Worm (Caenorhabditis elegans) whole organism, young adult: ENCODE data around the gene cyp-13A11.

ENCODE experiments used
- B0261.1 ChIP-seq: sonication (generic microtip); optimal IDR thresholded peaks from 2 replicates; lab custom pipeline; 2016; ENCODE audit warnings: mild to moderate bottlenecking, missing genetic modification characterization, moderate library complexity, missing compliant biosample characterization
- B0336.3 ChIP-seq: fragments of 200-800 bp; sonication (Bioruptor generic); IDR thresholded peaks from 2 replicates; pipeline ENCODE4 v1.3.6; 2022; ENCODE audit warnings: missing genetic modification characterization, missing compliant biosample characterization
- F33H1.4 ChIP-seq: fragments of 200-800 bp; sonication (Bioruptor generic); IDR thresholded peaks from 2 replicates; pipeline ENCODE4 v1.3.6; 2022; ENCODE audit warnings: missing genetic modification reagents, missing genetic modification characterization, missing compliant biosample characterization
- F57C9.4 ChIP-seq: sonication (generic microtip); optimal IDR thresholded peaks from 2 replicates; lab custom pipeline; 2017; ENCODE audit warnings: mild to moderate bottlenecking, missing genetic modification characterization, missing compliant biosample characterization
- Y53F4B.3 ChIP-seq: fragments of 200-800 bp; sonication (Bioruptor generic); IDR thresholded peaks from 2 replicates; pipeline ENCODE4 v1.3.6; 2022; ENCODE audit warnings: missing genetic modification reagents, missing genetic modification characterization, missing compliant biosample characterization
- Y53G8AR.9 ChIP-seq: fragments of 200-800 bp; sonication (Bioruptor generic); conservative IDR thresholded peaks from 2 replicates; pipeline ENCODE4 v1.3.6; 2022; ENCODE audit warnings: missing genetic modification reagents, missing genetic modification characterization, missing compliant biosample characterization
- Y56A3A.18 ChIP-seq: fragments of 200-800 bp; sonication (Bioruptor generic); IDR thresholded peaks from 2 replicates; pipeline ENCODE4 v1.3.6; 2022; ENCODE audit warnings: missing genetic modification reagents, missing genetic modification characterization, missing compliant biosample characterization
- Y67H2A.10 ChIP-seq: fragments of 200-800 bp; sonication (Bioruptor generic); conservative IDR thresholded peaks from 2 replicates; pipeline ENCODE4 v1.3.6; 2022; ENCODE audit warnings: missing genetic modification reagents, missing genetic modification characterization, missing compliant biosample characterization
- akir-1 ChIP-seq: fragments of 200-800 bp; sonication (Bioruptor generic); optimal IDR thresholded peaks from 2 replicates; lab custom pipeline; 2018; ENCODE audit warnings: mild to moderate bottlenecking, missing genetic modification characterization, moderate library complexity, missing compliant biosample characterization
- ama-1 ChIP-seq, 3 experiments: fragments of 150-350 bp in 1 of 3; sonication (generic microtip) in 2 of 3; optimal IDR thresholded peaks; 2 replicates each; lab custom pipeline; 2014 to 2018; ENCODE audit warnings: missing biosample characterization in 2 of 3, missing genetic modification characterization in 2 of 3, missing genetic modification reagents in 2 of 3
- attf-6 ChIP-seq: fragments of 200-800 bp; sonication (Bioruptor generic); IDR thresholded peaks from 2 replicates; pipeline ENCODE4 v1.3.6; 2022; ENCODE audit warnings: missing genetic modification reagents, missing genetic modification characterization, missing compliant biosample characterization
- bed-1 ChIP-seq: fragments of 200-800 bp; sonication (Bioruptor generic); IDR thresholded peaks from 2 replicates; pipeline ENCODE4 v1.3.6; 2022; ENCODE audit warnings: missing genetic modification reagents, missing genetic modification characterization, missing compliant biosample characterization
- cebp-1 ChIP-seq, 2 experiments: fragments of 200-800 bp in 1 of 2; sonication (Bioruptor generic) in 1 of 2; sonication (generic microtip) in 1 of 2; IDR thresholded peaks in 1 of 2; optimal IDR thresholded peaks in 1 of 2; 2 replicates each; pipeline versions ENCODE4 v1.3.6 to Lab custom; 2017 to 2022; ENCODE audit warnings: missing compliant biosample characterization in 2 of 2, missing genetic modification characterization in 2 of 2, mild to moderate bottlenecking in 1 of 2, missing genetic modification reagents in 1 of 2, moderate library complexity in 1 of 2
- ceh-100 ChIP-seq: fragments of 200-800 bp; sonication (Bioruptor generic); IDR thresholded peaks from 2 replicates; pipeline ENCODE4 v1.3.6; 2022; ENCODE audit warnings: missing genetic modification reagents, missing genetic modification characterization, missing compliant biosample characterization
- chd-7 ChIP-seq: sonication (generic microtip); optimal IDR thresholded peaks from 2 replicates; lab custom pipeline; 2016; ENCODE audit warnings: mild to moderate bottlenecking, missing genetic modification characterization, moderate library complexity, missing compliant biosample characterization
- dox-1 ChIP-seq: fragments of 200-800 bp; sonication (Bioruptor generic); IDR thresholded peaks from 2 replicates; pipeline ENCODE4 v1.3.6; 2022; ENCODE audit warnings: missing genetic modification reagents, missing genetic modification characterization, missing compliant biosample characterization
- efl-1 ChIP-seq: fragments of 150-350 bp; optimal IDR thresholded peaks from 2 replicates; lab custom pipeline; 2014; ENCODE audit warnings: missing biosample characterization, missing genetic modification reagents, missing genetic modification characterization
- egl-18 ChIP-seq: fragments of 200-800 bp; sonication (Bioruptor generic); IDR thresholded peaks from 2 replicates; pipeline ENCODE4 v1.3.6; 2022; ENCODE audit warnings: missing genetic modification reagents, missing genetic modification characterization, missing compliant biosample characterization
- ets-4 ChIP-seq: fragments of 200-800 bp; sonication (Bioruptor generic); optimal IDR thresholded peaks from 2 replicates; lab custom pipeline; 2018; ENCODE audit warnings: mild to moderate bottlenecking, missing genetic modification characterization, missing compliant biosample characterization
- him-1 ChIP-seq: sonication (generic microtip); optimal IDR thresholded peaks from 2 replicates; lab custom pipeline; 2016; ENCODE audit warnings: missing genotype, missing genetic modification reagents, missing genetic modification characterization, missing compliant biosample characterization
- hlh-12 ChIP-seq: sonication (generic microtip); optimal IDR thresholded peaks from 2 replicates; lab custom pipeline; 2016; ENCODE audit warnings: missing genetic modification characterization, missing compliant biosample characterization
- hlh-26 ChIP-seq: fragments of 200-800 bp; sonication (Bioruptor generic); conservative IDR thresholded peaks from 2 replicates; pipeline ENCODE4 v1.3.6; 2022; ENCODE audit warnings: missing genetic modification reagents, missing genetic modification characterization, missing compliant biosample characterization
- hmg-1.2 ChIP-seq: fragments of 200-800 bp; sonication (Bioruptor generic); IDR thresholded peaks from 2 replicates; pipeline ENCODE4 v1.3.6; 2022; ENCODE audit warnings: missing genetic modification reagents, missing genetic modification characterization, missing compliant biosample characterization
- hsf-1 ChIP-seq: fragments of 200-800 bp; sonication (Bioruptor generic); IDR thresholded peaks from 2 replicates; pipeline ENCODE4 v1.3.6; 2022; ENCODE audit warnings: missing genetic modification reagents, missing genetic modification characterization, missing compliant biosample characterization
- let-526 ChIP-seq: fragments of 200-800 bp; sonication (Bioruptor generic); IDR thresholded peaks from 2 replicates; pipeline ENCODE4 v1.3.6; 2022; ENCODE audit warnings: missing genetic modification reagents, missing genetic modification characterization, missing compliant biosample characterization
- lin-54 ChIP-seq: fragments of 200-800 bp; sonication (Bioruptor generic); optimal IDR thresholded peaks from 2 replicates; lab custom pipeline; 2018; ENCODE audit warnings: mild to moderate bottlenecking, missing genetic modification characterization, missing compliant biosample characterization
- madf-3 ChIP-seq: fragments of 200-800 bp; sonication (Bioruptor generic); IDR thresholded peaks from 2 replicates; pipeline ENCODE4 v1.3.6; 2022; ENCODE audit warnings: missing genetic modification reagents, missing genetic modification characterization, missing compliant biosample characterization
- madf-6 ChIP-seq: fragments of 200-800 bp; sonication (Bioruptor generic); IDR thresholded peaks from 2 replicates; pipeline ENCODE4 v1.3.6; 2022; ENCODE audit warnings: missing genetic modification reagents, missing genetic modification characterization, missing compliant biosample characterization
- madf-8 ChIP-seq: fragments of 200-800 bp; sonication (Bioruptor generic); conservative IDR thresholded peaks from 2 replicates; pipeline ENCODE4 v1.3.6; 2022; ENCODE audit warnings: missing genetic modification reagents, missing genetic modification characterization, missing compliant biosample characterization
- mcd-1 ChIP-seq: fragments of 200-800 bp; sonication (Bioruptor generic); IDR thresholded peaks from 2 replicates; pipeline ENCODE4 v1.3.6; 2022; ENCODE audit warnings: missing genetic modification reagents, missing genetic modification characterization, missing compliant biosample characterization
- mes-4 ChIP-seq: sonication (generic microtip); optimal IDR thresholded peaks from 2 replicates; lab custom pipeline; 2016; ENCODE audit warnings: missing genotype, missing genetic modification characterization, missing compliant biosample characterization
- mxl-1 ChIP-seq: sonication (generic microtip); optimal IDR thresholded peaks from 2 replicates; lab custom pipeline; 2016; ENCODE audit warnings: missing genetic modification characterization, missing compliant biosample characterization
- nhr-120 ChIP-seq: fragments of 200-800 bp; sonication (Bioruptor generic); IDR thresholded peaks from 2 replicates; pipeline ENCODE4 v1.3.6; 2022; ENCODE audit warnings: missing genetic modification characterization, missing compliant biosample characterization
- nhr-80 ChIP-seq: sonication (generic microtip); optimal IDR thresholded peaks from 2 replicates; lab custom pipeline; 2016; ENCODE audit warnings: missing genetic modification characterization, missing compliant biosample characterization
- pbrm-1 ChIP-seq: fragments of 200-800 bp; sonication (Bioruptor generic); IDR thresholded peaks from 2 replicates; pipeline ENCODE4 v1.3.6; 2022; ENCODE audit warnings: missing genetic modification reagents, missing genetic modification characterization, missing compliant biosample characterization
- rcor-1 ChIP-seq: fragments of 200-800 bp; sonication (Bioruptor generic); IDR thresholded peaks from 2 replicates; pipeline ENCODE4 v1.3.6; 2022; ENCODE audit warnings: missing genetic modification reagents, missing genetic modification characterization, missing compliant biosample characterization
- rpc-1 ChIP-seq, 2 experiments: fragments of 150-350 bp in 1 of 2; sonication (generic microtip) in 1 of 2; optimal IDR thresholded peaks; 2 replicates each; lab custom pipeline; 2014 to 2018; ENCODE audit warnings: missing biosample characterization in 1 of 2, missing genetic modification characterization in 1 of 2, missing genetic modification reagents in 1 of 2, missing genotype in 1 of 2
- sea-2 ChIP-seq: fragments of 200-800 bp; sonication (Bioruptor generic); IDR thresholded peaks from 2 replicates; pipeline ENCODE4 v1.3.6; 2022; ENCODE audit warnings: missing genetic modification characterization, missing compliant biosample characterization
- snpc-1.1 ChIP-seq: sonication (generic microtip); optimal IDR thresholded peaks from 2 replicates; lab custom pipeline; 2017; ENCODE audit warnings: missing genetic modification characterization, mild to moderate bottlenecking, missing compliant biosample characterization, antibody characterized with exemption, moderate library complexity, missing genotype, missing genetic modification reagents; ENCODE audit not compliant: insufficient read depth
- snpc-1.3 ChIP-seq: sonication (generic microtip); optimal IDR thresholded peaks from 2 replicates; lab custom pipeline; 2017; ENCODE audit warnings: missing genetic modification characterization, mild to moderate bottlenecking, missing compliant biosample characterization, antibody characterized with exemption, moderate library complexity, missing genotype, missing genetic modification reagents; ENCODE audit not compliant: insufficient read depth
- somi-1 ChIP-seq: fragments of 200-800 bp; sonication (Bioruptor generic); optimal IDR thresholded peaks from 2 replicates; lab custom pipeline; 2018; ENCODE audit warnings: mild to moderate bottlenecking, missing genetic modification characterization, missing compliant biosample characterization
- sptf-2 ChIP-seq: fragments of 200-800 bp; sonication (Bioruptor generic); optimal IDR thresholded peaks from 2 replicates; lab custom pipeline; 2018; ENCODE audit warnings: mild to moderate bottlenecking, missing genetic modification characterization, missing compliant biosample characterization
- tbp1 ChIP-seq: fragments of 200-800 bp; sonication (Bioruptor generic); optimal IDR thresholded peaks from 2 replicates; lab custom pipeline; 2018; ENCODE audit warnings: mild to moderate bottlenecking, missing genetic modification characterization, missing compliant biosample characterization
- xnd-1 ChIP-seq: sonication (generic microtip); optimal IDR thresholded peaks from 2 replicates; lab custom pipeline; 2016; ENCODE audit warnings: missing genotype, missing genetic modification reagents, missing genetic modification characterization, missing compliant biosample characterization
- ztf-22 ChIP-seq: fragments of 200-800 bp; sonication (Bioruptor generic); optimal IDR thresholded peaks from 2 replicates; lab custom pipeline; 2018; ENCODE audit warnings: mild to moderate bottlenecking, missing genetic modification characterization, moderate library complexity, missing compliant biosample characterization
- ztf-26 ChIP-seq: sonication (generic microtip); optimal IDR thresholded peaks from 2 replicates; lab custom pipeline; 2017; ENCODE audit warnings: missing genetic modification characterization, missing compliant biosample characterization
- ztf-28 ChIP-seq: fragments of 200-800 bp; sonication (Bioruptor generic); IDR thresholded peaks from 2 replicates; pipeline ENCODE4 v1.3.6; 2022; ENCODE audit warnings: missing genetic modification reagents, missing genetic modification characterization, missing compliant biosample characterization

cyp-13A11 gene

ce11 chrIII:13070548-13071050, 49.8 kb downstream of the cyp-13A11 start, which contains the start of gene Y39E4B.6:
Y39E4B.6 (plus strand) TSS chrIII:13070756.
- TF ChIP-seq B0336.3 (GFP tag; lab: Robert Waterston, UW), result peak; percentile 93
- TF ChIP-seq bed-1 (GFP tag; lab: Robert Waterston, UW), result no peak
- no peak for TF ChIP-seq mes-4 (tag; lab: Kevin White, UChicago)
- peak; percentile 100 for TF ChIP-seq madf-3 (GFP tag; lab: Robert Waterston, UW)
- TF ChIP-seq mcd-1 (GFP tag; lab: Robert Waterston, UW), result peak; percentile 84
- TF ChIP-seq hsf-1, result 0 out of 2 replicates have a peak, but pooled peaks have one; percentile 55
- no peak for TF ChIP-seq xnd-1 (tag; lab: Kevin White, UChicago)
- no peak for TF ChIP-seq hlh-12 (tag; lab: Kevin White, UChicago)
- TF ChIP-seq mxl-1 (tag; lab: Kevin White, UChicago), result no peak
- no peak for TF ChIP-seq akir-1 (GFP tag; lab: Kevin White, UChicago)
- TF ChIP-seq ztf-26, result peak; percentile 96
- peak; percentile 78 for TF ChIP-seq tbp1 (GFP tag; lab: Kevin White, UChicago)
- no peak for TF ChIP-seq Y53F4B.3 (GFP tag; lab: Robert Waterston, UW)
- TF ChIP-seq attf-6, result no peak
- TF ChIP-seq F33H1.4 (GFP tag; lab: Robert Waterston, UW), result peak; percentile 34; the same call in 1 of the 2 replicates
- TF ChIP-seq chd-7 (tag; lab: Kevin White, UChicago), result peak; percentile 96
- TF ChIP-seq ama-1 (optimal IDR thresholded peaks at IDR 0.05; lab: Kevin White, UChicago), result peak; percentile 95
- TF ChIP-seq ama-1 (GFP tag; optimal IDR thresholded peaks at IDR 0.05; lab: Kevin White, UChicago), result no peak
- TF ChIP-seq efl-1 (GFP tag; lab: Kevin White, UChicago), result no peak
- peak; percentile 96 for TF ChIP-seq Y67H2A.10
- peak; percentile 81; the same call in 1 of the 2 replicates for TF ChIP-seq cebp-1 (GFP tag; IDR thresholded peaks at IDR 0.05; lab: Robert Waterston, UW)
- peak; percentile 95 for TF ChIP-seq cebp-1 (tag; optimal IDR thresholded peaks at IDR 0.05; lab: Kevin White, UChicago)
- peak; percentile 91 for TF ChIP-seq nhr-80
- peak; percentile 62 for TF ChIP-seq ceh-100 (GFP tag; lab: Robert Waterston, UW)
- peak; percentile 82 for TF ChIP-seq Y53G8AR.9 (GFP tag; lab: Robert Waterston, UW)
- peak; percentile 47; the same call in 1 of the 2 replicates for TF ChIP-seq madf-6 (GFP tag; lab: Robert Waterston, UW)
- no peak for TF ChIP-seq nhr-120 (GFP tag; lab: Robert Waterston, UW)
- peak; percentile 82 for TF ChIP-seq lin-54 (GFP tag; lab: Kevin White, UChicago)
- peak; percentile 77 for TF ChIP-seq ets-4 (GFP tag; lab: Kevin White, UChicago)
- TF ChIP-seq ztf-28 (GFP tag; lab: Robert Waterston, UW), result no peak
- peak; percentile 92 for TF ChIP-seq dox-1
- peak; percentile 94 for TF ChIP-seq let-526 (GFP tag; lab: Robert Waterston, UW)
- TF ChIP-seq sea-2 (GFP tag; lab: Robert Waterston, UW), result peak; percentile 64; the same call in 1 of the 2 replicates
- TF ChIP-seq sptf-2, result no peak
- peak; percentile 76 for TF ChIP-seq rcor-1 (GFP tag; lab: Robert Waterston, UW)
- TF ChIP-seq snpc-1.1 (tag; lab: Kevin White, UChicago), result no peak
- peak; percentile 81 for TF ChIP-seq hmg-1.2
- TF ChIP-seq somi-1 (GFP tag; lab: Kevin White, UChicago), result peak; percentile 97
- no peak for TF ChIP-seq hlh-26 (GFP tag; lab: Robert Waterston, UW)
- no peak for TF ChIP-seq Y56A3A.18 (GFP tag; lab: Robert Waterston, UW)
- TF ChIP-seq B0261.1 (tag; lab: Kevin White, UChicago), result peak; percentile 31
- peak; percentile 2 for TF ChIP-seq rpc-1 (optimal IDR thresholded peaks at IDR 0.05; lab: Kevin White, UChicago)
- TF ChIP-seq rpc-1 (tag; optimal IDR thresholded peaks at IDR 0.05; lab: Kevin White, UChicago), result no peak
- TF ChIP-seq pbrm-1 (GFP tag; lab: Robert Waterston, UW), result peak; percentile 95
- TF ChIP-seq snpc-1.3 (tag; lab: Kevin White, UChicago), result no peak
- peak; percentile 79 for TF ChIP-seq ztf-22 (GFP tag; lab: Kevin White, UChicago)
- peak; percentile 87 for TF ChIP-seq egl-18
- no peak for TF ChIP-seq madf-8 (GFP tag; lab: Robert Waterston, UW)
- TF ChIP-seq him-1 (tag; lab: Kevin White, UChicago), result no peak
- peak; percentile 27 for TF ChIP-seq F57C9.4
